Worm (Caenorhabditis elegans) whole organism, young adult: ENCODE measurements around the gene Y38C1AA.7.

Source experiments
- B0261.1 ChIP-seq: sonication (generic microtip); optimal IDR thresholded peaks from 2 replicates; lab custom pipeline; 2016; ENCODE audit warnings: mild to moderate bottlenecking, missing genetic modification characterization, moderate library complexity, missing compliant biosample characterization
- hmg-20 ChIP-seq: fragments of 200-800 bp; sonication (Bioruptor generic); IDR thresholded peaks from 2 replicates; pipeline ENCODE4 v1.3.6; 2022; ENCODE audit warnings: missing genetic modification reagents, missing genetic modification characterization, missing compliant biosample characterization
- sptf-2 ChIP-seq: fragments of 200-800 bp; sonication (Bioruptor generic); optimal IDR thresholded peaks from 2 replicates; lab custom pipeline; 2018; ENCODE audit warnings: mild to moderate bottlenecking, missing genetic modification characterization, missing compliant biosample characterization

- TF ChIP-seq hmg-20 (GFP tag; lab: Robert Waterston, UW) (no peak), sptf-2 (GFP tag; lab: Kevin White, UChicago) (no peak), B0261.1 (tag; lab: Kevin White, UChicago) (no peak)
These were observed 49.1 kb downstream of the Y38C1AA.7 start, which contains the start of gene Y38C1AA.1 for ce11 chrIV:207885-208284.
